Worm (Caenorhabditis elegans): ENCODE data around the gene T19A5.3.

- TF ChIP-seq nhr-6 (tag; optimal IDR thresholded peaks at IDR 0.05), result no peak
- no peak for TF ChIP-seq ama-1 (optimal IDR thresholded peaks at IDR 0.05)
- TF ChIP-seq egl-27 (tag; optimal IDR thresholded peaks at IDR 0.05), result no peak
- TF ChIP-seq nhr-23 (tag; optimal IDR thresholded peaks at IDR 0.05), result no peak
- no peak for TF ChIP-seq nhr-77 (tag; optimal IDR thresholded peaks at IDR 0.05)
Measured at ce11 chrV:8905656-8906055, 38.2 kb downstream of the T19A5.3 start.

Measured in whole organism, L2 larva.